Worm (Caenorhabditis elegans) whole organism, L2 larva: ENCODE data around the gene ZK287.9.

ENCODE experiments used
- R02D3.7 ChIP-seq: fragments of 150-350 bp; optimal IDR thresholded peaks from 2 replicates; lab custom pipeline; 2014; ENCODE audit warnings: missing biosample characterization, missing genetic modification characterization
- aly-2 ChIP-seq: fragments of 150-350 bp; optimal IDR thresholded peaks from 2 replicates; lab custom pipeline; 2014; ENCODE audit warnings: missing biosample characterization, missing genetic modification characterization
- ceh-16 ChIP-seq: fragments of 150-350 bp; optimal IDR thresholded peaks from 2 replicates; lab custom pipeline; 2014; ENCODE audit warnings: missing biosample characterization, missing genetic modification characterization
- dmd-4 ChIP-seq: sonication (generic microtip); optimal IDR thresholded peaks from 2 replicates; lab custom pipeline; 2017; ENCODE audit warnings: missing biosample characterization, missing genetic modification characterization
- egl-27 ChIP-seq: sonication (generic microtip); optimal IDR thresholded peaks from 3 replicates; lab custom pipeline; 2017; ENCODE audit warnings: missing biosample characterization, missing genetic modification reagents, missing genetic modification characterization
- lin-13 ChIP-seq: fragments of 150-350 bp; optimal IDR thresholded peaks from 2 replicates; lab custom pipeline; 2014; ENCODE audit warnings: missing biosample characterization, missing genetic modification reagents, missing genetic modification characterization
- mab-5 ChIP-seq: fragments of 150-350 bp; optimal IDR thresholded peaks from 2 replicates; lab custom pipeline; 2014; ENCODE audit warnings: missing biosample characterization, missing genetic modification characterization
- nhr-11 ChIP-seq: fragments of 150-350 bp; optimal IDR thresholded peaks from 2 replicates; lab custom pipeline; 2014; ENCODE audit warnings: missing biosample characterization, missing genetic modification characterization
- nhr-12 ChIP-seq: fragments of 150-350 bp; optimal IDR thresholded peaks from 2 replicates; lab custom pipeline; 2014; ENCODE audit warnings: missing biosample characterization, missing genetic modification characterization
- nhr-77 ChIP-seq: fragments of 150-350 bp; optimal IDR thresholded peaks from 2 replicates; lab custom pipeline; 2014; ENCODE audit warnings: missing biosample characterization, missing genetic modification characterization
- skn-1 ChIP-seq: sonication (generic microtip); optimal IDR thresholded peaks from 2 replicates; lab custom pipeline; 2017; ENCODE audit warnings: missing biosample characterization, missing genetic modification characterization
- zag-1 ChIP-seq: fragments of 150-350 bp; optimal IDR thresholded peaks from 2 replicates; lab custom pipeline; 2014; ENCODE audit warnings: missing biosample characterization, missing genetic modification characterization

ce11 chrV:9714909-9715308 is 35.8 kb downstream of the ZK287.9 start, which contains the start of gene F40F9.3:
- TF ChIP-seq zag-1 (tag; lab: Kevin White, UChicago) (no peak), lin-13 (no peak), nhr-11 (tag; lab: Kevin White, UChicago) (no peak), aly-2 (tag; lab: Kevin White, UChicago) (no peak), R02D3.7 (tag; lab: Kevin White, UChicago) (no peak), mab-5 (tag; lab: Kevin White, UChicago) (no peak), nhr-12 (tag; lab: Kevin White, UChicago) (no peak), nhr-77 (tag; lab: Kevin White, UChicago) (no peak), ceh-16 (tag; lab: Kevin White, UChicago) (no peak), egl-27 (tag; lab: Kevin White, UChicago) (no peak), dmd-4 (tag; lab: Kevin White, UChicago) (no peak), skn-1 (tag; lab: Kevin White, UChicago) (no peak)
